Fruit fly (Drosophila melanogaster) whole organism, embryonic: ENCODE results near the gene Neu2.

Experiments used
- Abd-B ChIP-seq: fragments of 200-800 bp; sonication (Bioruptor generic); optimal IDR thresholded peaks from 2 replicates; lab custom pipeline; 2018; ENCODE audit warnings: missing biosample characterization, mild to moderate bottlenecking, missing genetic modification characterization, moderate library complexity
- Atf6 ChIP-seq: fragments of 200-800 bp; sonication (Bioruptor generic); IDR thresholded peaks from 2 replicates; pipeline ENCODE4 v1.3.6; 2022; ENCODE audit warnings: missing biosample characterization, missing genetic modification characterization
- BEAF-32 ChIP-seq: fragments of 200-800 bp; sonication (Bioruptor generic); optimal IDR thresholded peaks from 3 replicates; lab custom pipeline; 2017; ENCODE audit warnings: missing biosample characterization, missing genetic modification characterization, mild to moderate bottlenecking, moderate library complexity, missing genetic modification reagents
- Bdp1 ChIP-seq: fragments of 200-800 bp; sonication (Bioruptor generic); optimal IDR thresholded peaks from 3 replicates; lab custom pipeline; 2016; ENCODE audit warnings: missing biosample characterization, missing genetic modification characterization
- CG11247 ChIP-seq: fragments of 200-800 bp; sonication (Bioruptor generic); IDR thresholded peaks from 2 replicates; pipeline ENCODE4 v1.3.6; 2022; ENCODE audit warnings: missing biosample characterization, missing genetic modification characterization
- CG11723 ChIP-seq: fragments of 200-800 bp; sonication (Bioruptor generic); optimal IDR thresholded peaks from 2 replicates; lab custom pipeline; 2017; ENCODE audit warnings: missing biosample characterization, mild to moderate bottlenecking, missing genetic modification characterization
- CG12071 ChIP-seq: fragments of 200-800 bp; sonication (Bioruptor generic); optimal IDR thresholded peaks from 3 replicates; lab custom pipeline; 2018; ENCODE audit warnings: missing biosample characterization, mild to moderate bottlenecking, missing genetic modification characterization
- CG12744 ChIP-seq: fragments of 200-800 bp; sonication (Bioruptor generic); optimal IDR thresholded peaks from 2 replicates; lab custom pipeline; 2016; ENCODE audit warnings: missing biosample characterization, missing genetic modification characterization
- CG15514 ChIP-seq: fragments of 200-800 bp; sonication (Bioruptor generic); optimal IDR thresholded peaks from 3 replicates; lab custom pipeline; 2017; ENCODE audit warnings: missing biosample characterization, missing genetic modification characterization, mild to moderate bottlenecking, moderate library complexity, missing genetic modification reagents
- CG17328 ChIP-seq: fragments of 200-800 bp; sonication (Bioruptor generic); IDR thresholded peaks from 2 replicates; pipeline ENCODE4 v1.3.6; 2022; ENCODE audit warnings: missing biosample characterization, missing genetic modification characterization
- CG18262 ChIP-seq: fragments of 200-800 bp; optimal IDR thresholded peaks from 3 replicates; lab custom pipeline; 2019; ENCODE audit warnings: missing biosample characterization, mild to moderate bottlenecking, missing genetic modification characterization, moderate library complexity
- CG33213 ChIP-seq: fragments of 200-800 bp; sonication (Bioruptor generic); optimal IDR thresholded peaks from 3 replicates; lab custom pipeline; 2016; ENCODE audit warnings: missing biosample characterization, missing genetic modification characterization
- CG3726 ChIP-seq: fragments of 200-800 bp; sonication (Bioruptor generic); IDR thresholded peaks from 3 replicates; pipeline ENCODE4, ENCODE4 v1.3.6; 2022; ENCODE audit warnings: missing biosample characterization, missing genetic modification characterization
- CG6791 ChIP-seq: fragments of 200-800 bp; sonication (Bioruptor generic); IDR thresholded peaks from 3 replicates; pipeline ENCODE4 v1.3.6; 2022; ENCODE audit warnings: missing biosample characterization, missing genetic modification characterization; ENCODE audit not compliant: partially characterized antibody
- CG7271 ChIP-seq: fragments of 200-800 bp; sonication (Bioruptor generic); optimal IDR thresholded peaks from 2 replicates; lab custom pipeline; 2018; ENCODE audit warnings: missing biosample characterization, mild to moderate bottlenecking, missing genetic modification characterization, moderate library complexity
- CG7372 ChIP-seq: fragments of 200-800 bp; sonication (Bioruptor generic); IDR thresholded peaks from 2 replicates; pipeline ENCODE4 v1.3.6; 2022; ENCODE audit warnings: missing biosample characterization, missing genetic modification characterization
- CG8765 ChIP-seq: fragments of 200-800 bp; sonication (Bioruptor generic); IDR thresholded peaks from 2 replicates; pipeline ENCODE4 v1.3.6; 2022; ENCODE audit warnings: missing biosample characterization, missing genetic modification characterization
- CG9876 ChIP-seq: fragments of 200-800 bp; sonication (Bioruptor generic); optimal IDR thresholded peaks from 2 replicates; lab custom pipeline; 2016; ENCODE audit warnings: missing biosample characterization, missing genetic modification characterization
- Camta ChIP-seq: fragments of 200-800 bp; sonication (Bioruptor generic); optimal IDR thresholded peaks from 2 replicates; lab custom pipeline; 2016; ENCODE audit warnings: missing biosample characterization, missing genetic modification characterization
- D ChIP-seq, 2 experiments: fragments of 200-800 bp in 1 of 2; fragments of >200 bp in 1 of 2; sonication (Bioruptor generic) in 1 of 2; optimal IDR thresholded peaks; 2 replicates in 1 of 2; 3 replicates in 1 of 2; lab custom pipeline; 2017; ENCODE audit warnings: mild to moderate bottlenecking in 1 of 2, missing biosample characterization in 1 of 2, missing genetic modification characterization in 1 of 2, missing genetic modification reagents in 1 of 2
- Dfd ChIP-seq, 2 experiments: fragments of >200 bp; optimal IDR thresholded peaks; 2 replicates each; lab custom pipeline; 2017; ENCODE audit warnings: missing biosample characterization in 2 of 2, missing genetic modification characterization in 2 of 2
- Ets65A ChIP-seq: fragments of 200-800 bp; sonication (Bioruptor generic); peaks from one replicate; lab custom pipeline; 2016; ENCODE audit warnings: missing biosample characterization, missing genetic modification characterization
- Fer3 ChIP-seq: fragments of 200-800 bp; sonication (Bioruptor generic); optimal IDR thresholded peaks from 2 replicates; lab custom pipeline; 2018; ENCODE audit warnings: missing biosample characterization, mild to moderate bottlenecking, missing genetic modification characterization, moderate library complexity
- Hr51 ChIP-seq, 2 experiments: fragments of 200-800 bp; sonication (Bioruptor generic); optimal IDR thresholded peaks; 2 replicates in 1 of 2; 3 replicates in 1 of 2; lab custom pipeline; 2016 to 2018; ENCODE audit warnings: missing biosample characterization in 2 of 2, missing genetic modification characterization in 2 of 2, mild to moderate bottlenecking in 1 of 2, moderate library complexity in 1 of 2
- NC2α ChIP-seq: fragments of 200-800 bp; sonication (Bioruptor generic); optimal IDR thresholded peaks from 2 replicates; lab custom pipeline; 2016; ENCODE audit warnings: missing biosample characterization, missing genetic modification characterization
- Neu2 ChIP-seq: fragments of 200-800 bp; sonication (Bioruptor generic); optimal IDR thresholded peaks from 3 replicates; lab custom pipeline; 2016; ENCODE audit warnings: missing biosample characterization, missing genetic modification characterization, borderline replicate concordance
- Sin3A ChIP-seq: fragments of >200 bp; optimal IDR thresholded peaks from 2 replicates; lab custom pipeline; 2018
- Six4 ChIP-seq: fragments of 200-800 bp; sonication (Bioruptor generic); optimal IDR thresholded peaks from 2 replicates; lab custom pipeline; 2016; ENCODE audit warnings: missing biosample characterization, missing genetic modification characterization
- Usf ChIP-seq: fragments of 200-800 bp; sonication (Bioruptor generic); optimal IDR thresholded peaks from 2 replicates; lab custom pipeline; 2017; ENCODE audit warnings: missing genotype, missing biosample characterization, missing genetic modification characterization
- bcd ChIP-seq: fragments of 200-800 bp; sonication (Bioruptor generic); optimal IDR thresholded peaks from 2 replicates; lab custom pipeline; 2017; ENCODE audit warnings: missing biosample characterization, mild to moderate bottlenecking, missing genetic modification characterization
- br ChIP-seq: fragments of >200 bp; optimal IDR thresholded peaks from 2 replicates; lab custom pipeline; 2017
- cg ChIP-seq: fragments of 200-800 bp; sonication (Bioruptor generic); optimal IDR thresholded peaks from 3 replicates; lab custom pipeline; 2019; ENCODE audit warnings: missing biosample characterization, mild to moderate bottlenecking, missing genetic modification characterization, moderate library complexity
- cwo ChIP-seq: fragments of 200-800 bp; sonication (Bioruptor generic); optimal IDR thresholded peaks from 3 replicates; lab custom pipeline; 2017; ENCODE audit warnings: missing biosample characterization, missing genetic modification characterization, mild to moderate bottlenecking, moderate library complexity, missing genetic modification reagents
- dan ChIP-seq: fragments of 200-800 bp; sonication (Bioruptor generic); IDR thresholded peaks from 2 replicates; pipeline ENCODE4 v1.3.6; 2022; ENCODE audit warnings: missing biosample characterization, missing genetic modification characterization
- fd102C ChIP-seq: fragments of 200-800 bp; sonication (Bioruptor generic); optimal IDR thresholded peaks from 2 replicates; lab custom pipeline; 2018; ENCODE audit warnings: missing biosample characterization, mild to moderate bottlenecking, missing genetic modification characterization, moderate library complexity
- fru ChIP-seq: fragments of >200 bp; optimal IDR thresholded peaks from 2 replicates; lab custom pipeline; 2017
- gem ChIP-seq: fragments of 200-800 bp; sonication (Bioruptor generic); optimal IDR thresholded peaks from 2 replicates; lab custom pipeline; 2019; ENCODE audit warnings: missing biosample characterization, mild to moderate bottlenecking, missing genetic modification characterization, moderate library complexity
- grau ChIP-seq: fragments of 200-800 bp; optimal IDR thresholded peaks from 3 replicates; lab custom pipeline; 2019; ENCODE audit warnings: missing biosample characterization, mild to moderate bottlenecking, missing genetic modification characterization, moderate library complexity
- gro ChIP-seq: fragments of 200-800 bp; sonication (Bioruptor generic); optimal IDR thresholded peaks from 2 replicates; lab custom pipeline; 2016; ENCODE audit warnings: missing biosample characterization, missing genetic modification characterization
- hbn ChIP-seq: fragments of 200-800 bp; sonication (Bioruptor generic); IDR thresholded peaks from 2 replicates; pipeline ENCODE4 v1.3.6; 2022; ENCODE audit warnings: missing biosample characterization, missing genetic modification characterization; ENCODE audit not compliant: partially characterized antibody
- kah ChIP-seq: fragments of 200-800 bp; sonication (Bioruptor generic); optimal IDR thresholded peaks from 2 replicates; lab custom pipeline; 2018; ENCODE audit warnings: missing biosample characterization, mild to moderate bottlenecking, missing genetic modification characterization
- ken ChIP-seq: fragments of 200-800 bp; sonication (Bioruptor generic); IDR thresholded peaks from 3 replicates; pipeline ENCODE4 v1.3.6; 2022; ENCODE audit warnings: missing biosample characterization, missing genetic modification characterization
- mam ChIP-seq: fragments of 200-800 bp; sonication (Bioruptor generic); optimal IDR thresholded peaks from 3 replicates; lab custom pipeline; 2016; ENCODE audit warnings: missing biosample characterization, missing genetic modification characterization
- mirr ChIP-seq: fragments of 200-800 bp; sonication (Bioruptor generic); optimal IDR thresholded peaks from 3 replicates; lab custom pipeline; 2018; ENCODE audit warnings: missing biosample characterization, mild to moderate bottlenecking, missing genetic modification characterization
- scrt ChIP-seq: fragments of 200-800 bp; sonication (Bioruptor generic); optimal IDR thresholded peaks from 2 replicates; lab custom pipeline; 2018; ENCODE audit warnings: missing biosample characterization, mild to moderate bottlenecking, missing genetic modification characterization, moderate library complexity
- tap ChIP-seq: fragments of 200-800 bp; optimal IDR thresholded peaks from 3 replicates; lab custom pipeline; 2019; ENCODE audit warnings: missing biosample characterization, mild to moderate bottlenecking, missing genetic modification characterization, moderate library complexity
- trem ChIP-seq: fragments of 200-800 bp; optimal IDR thresholded peaks from 3 replicates; lab custom pipeline; 2019; ENCODE audit warnings: missing biosample characterization, mild to moderate bottlenecking, missing genetic modification characterization, moderate library complexity
- unc-4 ChIP-seq: fragments of 200-800 bp; sonication (Bioruptor generic); IDR thresholded peaks from 2 replicates; pipeline ENCODE4 v1.3.6; 2022; ENCODE audit warnings: missing biosample characterization, missing genetic modification characterization; ENCODE audit not compliant: partially characterized antibody
- zen2 ChIP-seq: fragments of 200-800 bp; sonication (Bioruptor generic); IDR thresholded peaks from 3 replicates; pipeline ENCODE4 v1.3.6; 2022; ENCODE audit warnings: missing biosample characterization, missing genetic modification characterization; ENCODE audit not compliant: partially characterized antibody
- zf30C ChIP-seq: fragments of 200-800 bp; sonication (Bioruptor generic); optimal IDR thresholded peaks from 3 replicates; lab custom pipeline; 2018; ENCODE audit warnings: missing biosample characterization, mild to moderate bottlenecking, missing genetic modification characterization

The Neu2 gene

dm6 chr3L:21507354-21507928, 17.1 kb upstream of the Neu2 start, which contains the start of the genes Glg1 and M6 (continued):
- TF ChIP-seq kah (GFP tag; lab: Kevin White, UChicago) (no peak), br (no peak), Neu2 (peak; percentile 99), Abd-B (GFP tag; lab: Kevin White, UChicago) (peak; percentile 77), cwo (peak; percentile 47), NC2α (GFP tag; lab: Kevin White, UChicago) (peak; percentile 5), Dfd (GFP tag; optimal IDR thresholded peaks at IDR 0.05; lab: Kevin White, UChicago) (no peak), bcd (peak; percentile 88), zf30C (no peak), Atf6 (GFP tag; lab: Robert Waterston, UW) (no peak), Six4 (GFP tag; lab: Kevin White, UChicago) (peak; percentile 35), hbn (GFP tag; lab: Robert Waterston, UW) (peak; percentile 88), Ets65A (GFP tag; lab: Kevin White, UChicago) (peak; percentile 94), Fer3 (tag; lab: Kevin White, UChicago) (peak; percentile 17), CG7372 (GFP tag; lab: Robert Waterston, UW) (peak; percentile 54; the same call in 1 of the 2 replicates), ken (no peak), CG12744 (GFP tag; lab: Kevin White, UChicago) (peak; percentile 48), grau (tag; lab: Kevin White, UChicago) (peak; percentile 71), gem (tag; lab: Kevin White, UChicago) (peak; percentile 82), fru (lab: Kevin White, UChicago) (no peak), CG3726 (no peak), CG15514 (GFP tag; lab: Kevin White, UChicago) (peak; percentile 72), Sin3A (peak; percentile 79), mam (peak; percentile 81), CG7271 (tag; lab: Kevin White, UChicago) (no peak), CG18262 (peak; percentile 64), CG11723 (GFP tag; lab: Kevin White, UChicago) (peak; percentile 14), tap (tag; lab: Kevin White, UChicago) (peak; percentile 18), gro (GFP tag; lab: Kevin White, UChicago) (peak; percentile 37), dan (GFP tag; lab: Robert Waterston, UW) (no peak), Bdp1 (GFP tag; lab: Kevin White, UChicago) (peak; percentile 38), trem (peak; percentile 76), CG12071 (GFP tag; lab: Kevin White, UChicago) (no peak), CG33213 (GFP tag; lab: Kevin White, UChicago) (peak; percentile 29), BEAF-32 (GFP tag; lab: Kevin White, UChicago) (peak; percentile 97), scrt (GFP tag; lab: Kevin White, UChicago) (peak; percentile 74), CG11247 (GFP tag; lab: Robert Waterston, UW) (no peak), CG6791 (GFP tag; lab: Robert Waterston, UW) (peak; percentile 92), fd102C (peak; percentile 12), unc-4 (GFP tag; lab: Robert Waterston, UW) (peak; percentile 93), CG17328 (GFP tag; lab: Robert Waterston, UW) (peak; percentile 67), CG9876 (GFP tag; lab: Kevin White, UChicago) (peak; percentile 0), Usf (GFP tag; lab: Kevin White, UChicago) (peak; percentile 19), Camta (GFP tag; lab: Kevin White, UChicago) (peak; percentile 34), Hr51 (GFP tag; optimal IDR thresholded peaks at IDR 0.05; lab: Kevin White, UChicago) (peak; percentile 55 to 62), zen2 (GFP tag; lab: Robert Waterston, UW) (peak; percentile 74), CG8765 (GFP tag; lab: Robert Waterston, UW) (no peak), D (optimal IDR thresholded peaks at IDR 0.05; lab: Kevin White, UChicago) (no peak), D (GFP tag; optimal IDR thresholded peaks at IDR 0.05; lab: Kevin White, UChicago) (no peak), cg (GFP tag; lab: Kevin White, UChicago) (no peak), mirr (GFP tag; lab: Kevin White, UChicago) (no peak)
